Worm (Caenorhabditis elegans): ENCODE measurements around the gene rps-22.

DNA sequence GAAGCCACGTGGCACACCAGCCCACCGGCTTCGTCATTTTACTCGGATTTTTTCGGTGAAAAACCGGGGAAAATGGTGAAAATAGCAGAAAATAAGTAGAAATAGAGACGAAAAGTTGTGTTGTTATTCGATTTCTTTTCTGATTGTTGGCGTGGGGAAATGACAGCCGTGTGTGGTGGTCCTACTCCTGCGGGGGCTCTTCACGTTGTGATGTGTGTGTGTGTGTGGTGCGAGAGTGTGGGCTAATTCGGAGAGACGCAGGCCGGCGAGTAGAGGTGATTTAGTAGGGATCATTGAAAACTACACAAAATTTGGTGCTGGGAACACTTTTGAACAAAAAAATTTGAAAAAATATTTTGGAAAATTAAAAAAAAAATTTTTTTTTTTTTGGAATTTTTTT is 6.8 kb upstream of the rps-22 start, which contains the start of gene F53A3.1:
- TF ChIP-seq T22C8.4 (GFP tag; IDR thresholded peaks at IDR 0.05): no peak
- no peak for TF ChIP-seq ref-1 (GFP tag; conservative IDR thresholded peaks at IDR 0.05)
- TF ChIP-seq ztf-29 (GFP tag; IDR thresholded peaks at IDR 0.05): no peak
- no peak for TF ChIP-seq flt-1 (GFP tag; IDR thresholded peaks at IDR 0.05)
- TF ChIP-seq cog-1 (tag; optimal IDR thresholded peaks at IDR 0.05): no peak
- TF ChIP-seq ztf-23 (GFP tag; IDR thresholded peaks at IDR 0.05): no peak
- TF ChIP-seq klf-2 (GFP tag; conservative IDR thresholded peaks at IDR 0.05): no peak
- TF ChIP-seq tab-1 (GFP tag; IDR thresholded peaks at IDR 0.05): no peak
- no peak for TF ChIP-seq med-1 (GFP tag; optimal IDR thresholded peaks at IDR 0.05; ENCODE audit: insufficient read depth)
